Fruit fly (Drosophila melanogaster) whole organism, pupa: ENCODE data around the gene soti.

ENCODE experiments used
- CG10348 ChIP-seq: fragments of 200-800 bp; sonication (Bioruptor generic); IDR thresholded peaks from 2 replicates; pipeline ENCODE4 v1.3.6; 2022; ENCODE audit warnings: missing biosample characterization, missing genetic modification characterization
- CG13204 ChIP-seq: fragments of 200-800 bp; sonication (Bioruptor generic); optimal IDR thresholded peaks from 2 replicates; lab custom pipeline; 2018; ENCODE audit warnings: missing biosample characterization, mild to moderate bottlenecking, missing genetic modification characterization, moderate library complexity
- CG14655 ChIP-seq: fragments of 200-800 bp; sonication (Bioruptor generic); optimal IDR thresholded peaks from 3 replicates; lab custom pipeline; 2017; ENCODE audit warnings: mild to moderate bottlenecking, missing biosample characterization, missing genetic modification reagents, missing genetic modification characterization
- CG17806 ChIP-seq: fragments of 200-800 bp; sonication (Bioruptor generic); optimal IDR thresholded peaks from 2 replicates; lab custom pipeline; 2018; ENCODE audit warnings: missing biosample characterization, mild to moderate bottlenecking, missing genetic modification characterization, moderate library complexity
- CG32121 ChIP-seq: fragments of 200-800 bp; sonication (Bioruptor generic); IDR thresholded peaks from 2 replicates; pipeline ENCODE4 v1.3.6; 2022; ENCODE audit warnings: missing biosample characterization, missing genetic modification characterization
- CG4496 ChIP-seq: fragments of 200-800 bp; sonication (Bioruptor generic); IDR thresholded peaks from 3 replicates; pipeline ENCODE4 v1.3.6; 2022; ENCODE audit warnings: missing biosample characterization, missing genetic modification characterization
- CG8159 ChIP-seq: fragments of 200-800 bp; sonication (Bioruptor generic); optimal IDR thresholded peaks from 3 replicates; lab custom pipeline; 2018; ENCODE audit warnings: missing biosample characterization, mild to moderate bottlenecking, missing genetic modification characterization, moderate library complexity
- D1 ChIP-seq: fragments of 200-800 bp; sonication (Bioruptor generic); optimal IDR thresholded peaks from 2 replicates; lab custom pipeline; 2018; ENCODE audit warnings: missing biosample characterization, mild to moderate bottlenecking, missing genetic modification characterization, moderate library complexity
- EcR ChIP-seq: fragments of 200-800 bp; sonication (Bioruptor generic); optimal IDR thresholded peaks from 3 replicates; lab custom pipeline; 2019; ENCODE audit warnings: missing biosample characterization, missing genetic modification characterization, mild to moderate bottlenecking, moderate library complexity, missing genetic modification reagents
- Pif1B ChIP-seq: fragments of 200-800 bp; sonication (Bioruptor generic); optimal IDR thresholded peaks from 3 replicates; lab custom pipeline; 2016; ENCODE audit warnings: missing biosample characterization, missing genetic modification characterization
- rn ChIP-seq: fragments of 200-800 bp; sonication (Bioruptor generic); IDR thresholded peaks from 2 replicates; pipeline ENCODE4 v1.3.6; 2022; ENCODE audit warnings: missing biosample characterization, missing genetic modification characterization

- no peak for TF ChIP-seq CG4496
- no peak for TF ChIP-seq CG32121 (GFP tag; lab: Robert Waterston, UW)
- no peak for TF ChIP-seq CG14655 (GFP tag; lab: Kevin White, UChicago)
- TF ChIP-seq EcR = peak; percentile 36
- TF ChIP-seq rn (GFP tag; lab: Robert Waterston, UW) = no peak
- peak; percentile 52 for TF ChIP-seq CG17806 (tag; lab: Kevin White, UChicago)
- TF ChIP-seq CG10348 (GFP tag; lab: Robert Waterston, UW) = no peak
- no peak for TF ChIP-seq D1 (tag; lab: Kevin White, UChicago)
- TF ChIP-seq CG8159 (tag; lab: Kevin White, UChicago) = peak; percentile 59
- no peak for TF ChIP-seq CG13204
- TF ChIP-seq Pif1B = peak; percentile 11
Measured at dm6 chr3R:14410396-14410795, 28.9 kb upstream of the soti start.
